Fruit fly (Drosophila melanogaster) whole organism, embryonic: ENCODE measurements around the gene CG2841.

Source experiments
- Antp ChIP-seq: fragments of 200-800 bp; sonication (Bioruptor generic); optimal IDR thresholded peaks from 3 replicates; lab custom pipeline; 2016; ENCODE audit warnings: missing biosample characterization, missing genetic modification characterization
- Awh ChIP-seq: fragments of 200-800 bp; sonication (Bioruptor generic); IDR thresholded peaks from 2 replicates; pipeline ENCODE4, ENCODE4 v1.3.6; 2022; ENCODE audit warnings: missing biosample characterization, missing genetic modification characterization
- Bteb2 ChIP-seq: fragments of 200-800 bp; sonication (Bioruptor generic); optimal IDR thresholded peaks from 2 replicates; lab custom pipeline; 2016; ENCODE audit warnings: missing biosample characterization, missing genetic modification characterization
- CG10147 ChIP-seq: fragments of 200-800 bp; sonication (Bioruptor generic); optimal IDR thresholded peaks from 2 replicates; lab custom pipeline; 2019; ENCODE audit warnings: missing biosample characterization, mild to moderate bottlenecking, missing genetic modification characterization, moderate library complexity
- CG10209 ChIP-seq: fragments of 200-800 bp; sonication (Bioruptor generic); optimal IDR thresholded peaks from 3 replicates; lab custom pipeline; 2017; ENCODE audit warnings: missing biosample characterization, mild to moderate bottlenecking, missing genetic modification characterization, missing genetic modification reagents
- CG10321 ChIP-seq: fragments of 200-800 bp; sonication (Bioruptor generic); IDR thresholded peaks from 2 replicates; pipeline ENCODE4 v1.3.6; 2022; ENCODE audit warnings: missing biosample characterization, missing genetic modification characterization
- CG10979 ChIP-seq: fragments of 200-800 bp; sonication (Bioruptor generic); optimal IDR thresholded peaks from 2 replicates; lab custom pipeline; 2018; ENCODE audit warnings: missing biosample characterization, mild to moderate bottlenecking, missing genetic modification characterization, moderate library complexity
- CG11398 ChIP-seq: fragments of 200-800 bp; sonication (Bioruptor generic); optimal IDR thresholded peaks from 2 replicates; lab custom pipeline; 2016; ENCODE audit warnings: missing biosample characterization, missing genetic modification characterization
- CG11723 ChIP-seq: fragments of 200-800 bp; sonication (Bioruptor generic); optimal IDR thresholded peaks from 2 replicates; lab custom pipeline; 2017; ENCODE audit warnings: missing biosample characterization, mild to moderate bottlenecking, missing genetic modification characterization
- CG13894 ChIP-seq: fragments of 200-800 bp; sonication (Bioruptor generic); optimal IDR thresholded peaks from 3 replicates; lab custom pipeline; 2018; ENCODE audit warnings: missing biosample characterization, mild to moderate bottlenecking, missing genetic modification characterization, moderate library complexity
- CG14050 ChIP-seq: fragments of 200-800 bp; sonication (Bioruptor generic); IDR thresholded peaks from 3 replicates; pipeline ENCODE4 v1.3.6; 2022; ENCODE audit warnings: missing biosample characterization, missing genetic modification characterization
- CG14441 ChIP-seq: fragments of 200-800 bp; sonication (Bioruptor generic); IDR thresholded peaks from 2 replicates; pipeline ENCODE4 v1.3.6; 2022; ENCODE audit warnings: missing biosample characterization, missing genetic modification characterization
- CG15479 ChIP-seq: fragments of 200-800 bp; sonication (Bioruptor generic); optimal IDR thresholded peaks from 3 replicates; lab custom pipeline; 2019; ENCODE audit warnings: missing biosample characterization, mild to moderate bottlenecking, missing genetic modification characterization, moderate library complexity
- CG17328 ChIP-seq: fragments of 200-800 bp; sonication (Bioruptor generic); IDR thresholded peaks from 2 replicates; pipeline ENCODE4 v1.3.6; 2022; ENCODE audit warnings: missing biosample characterization, missing genetic modification characterization
- CG17802 ChIP-seq: fragments of 200-800 bp; sonication (Bioruptor generic); optimal IDR thresholded peaks from 2 replicates; lab custom pipeline; 2018; ENCODE audit warnings: missing biosample characterization, mild to moderate bottlenecking, missing genetic modification characterization, moderate library complexity
- CG1792 ChIP-seq: fragments of 200-800 bp; sonication (Bioruptor generic); optimal IDR thresholded peaks from 2 replicates; lab custom pipeline; 2016; ENCODE audit warnings: missing biosample characterization, missing genetic modification characterization
- CG18619 ChIP-seq: fragments of 200-800 bp; sonication (Bioruptor generic); optimal IDR thresholded peaks from 3 replicates; lab custom pipeline; 2017; ENCODE audit warnings: missing biosample characterization, mild to moderate bottlenecking, missing genetic modification characterization
- CG2120 ChIP-seq: fragments of 200-800 bp; sonication (Bioruptor generic); optimal IDR thresholded peaks from 3 replicates; lab custom pipeline; 2016; ENCODE audit warnings: missing biosample characterization, missing genetic modification characterization
- CG3407 ChIP-seq: fragments of 200-800 bp; sonication (Bioruptor generic); optimal IDR thresholded peaks from 2 replicates; lab custom pipeline; 2018; ENCODE audit warnings: missing biosample characterization, mild to moderate bottlenecking, missing genetic modification characterization
- CG3995 ChIP-seq: fragments of 200-800 bp; sonication (Bioruptor generic); optimal IDR thresholded peaks from 3 replicates; lab custom pipeline; 2016; ENCODE audit warnings: missing biosample characterization, missing genetic modification characterization
- CG4424 ChIP-seq: fragments of 200-800 bp; sonication (Bioruptor generic); optimal IDR thresholded peaks from 3 replicates; lab custom pipeline; 2016; ENCODE audit warnings: missing biosample characterization, missing genetic modification characterization
- CG4617 ChIP-seq: fragments of 200-800 bp; sonication (Bioruptor generic); optimal IDR thresholded peaks from 3 replicates; lab custom pipeline; 2016; ENCODE audit warnings: missing biosample characterization, missing genetic modification characterization, borderline replicate concordance
- CG5953 ChIP-seq: fragments of 200-800 bp; sonication (Bioruptor generic); IDR thresholded peaks from 2 replicates; pipeline ENCODE4 v1.3.6; 2022; ENCODE audit warnings: missing biosample characterization, missing genetic modification characterization
- CG7372 ChIP-seq: fragments of 200-800 bp; sonication (Bioruptor generic); IDR thresholded peaks from 2 replicates; pipeline ENCODE4 v1.3.6; 2022; ENCODE audit warnings: missing biosample characterization, missing genetic modification characterization
- CG8924 ChIP-seq: fragments of 200-800 bp; optimal IDR thresholded peaks from 3 replicates; lab custom pipeline; 2019; ENCODE audit warnings: missing biosample characterization, mild to moderate bottlenecking, missing genetic modification characterization, moderate library complexity
- D19A ChIP-seq: fragments of 200-800 bp; optimal IDR thresholded peaks from 3 replicates; lab custom pipeline; 2019; ENCODE audit warnings: missing biosample characterization, mild to moderate bottlenecking, missing genetic modification characterization, moderate library complexity
- Dad ChIP-seq: fragments of 200-800 bp; sonication (Bioruptor generic); optimal IDR thresholded peaks from 3 replicates; lab custom pipeline; 2016; ENCODE audit warnings: missing biosample characterization, missing genetic modification characterization
- Doc3 ChIP-seq: fragments of 200-800 bp; sonication (Bioruptor generic); IDR thresholded peaks from 3 replicates; pipeline ENCODE4 v1.3.6; 2022; ENCODE audit warnings: missing biosample characterization, missing genetic modification characterization; ENCODE audit not compliant: partially characterized antibody
- HLH54F ChIP-seq: fragments of 200-800 bp; sonication (Bioruptor generic); optimal IDR thresholded peaks from 3 replicates; lab custom pipeline; 2016; ENCODE audit warnings: missing biosample characterization, missing genetic modification characterization
- Jarid2 ChIP-seq: fragments of 200-800 bp; sonication (Bioruptor generic); optimal IDR thresholded peaks from 3 replicates; lab custom pipeline; 2017; ENCODE audit warnings: mild to moderate bottlenecking, missing biosample characterization, missing genetic modification reagents, missing genetic modification characterization
- Nf-YC ChIP-seq: fragments of 200-800 bp; optimal IDR thresholded peaks from 3 replicates; lab custom pipeline; 2019; ENCODE audit warnings: missing biosample characterization, mild to moderate bottlenecking, missing genetic modification characterization, moderate library complexity
- NfI ChIP-seq: fragments of 200-800 bp; sonication (Bioruptor generic); optimal IDR thresholded peaks from 3 replicates; lab custom pipeline; 2018; ENCODE audit warnings: missing biosample characterization, mild to moderate bottlenecking, missing genetic modification characterization, moderate library complexity
- Optix ChIP-seq: fragments of 200-800 bp; sonication (Bioruptor generic); IDR thresholded peaks from 3 replicates; pipeline ENCODE4 v1.3.6; 2022; ENCODE audit warnings: missing biosample characterization, missing genetic modification characterization
- Sry-δ ChIP-seq: fragments of 200-800 bp; sonication (Bioruptor generic); optimal IDR thresholded peaks from 2 replicates; lab custom pipeline; 2016; ENCODE audit warnings: missing biosample characterization, missing genetic modification characterization
- aop ChIP-seq: fragments of 200-800 bp; sonication (Bioruptor generic); IDR thresholded peaks from 2 replicates; pipeline ENCODE4 v1.3.6; 2022; ENCODE audit warnings: missing biosample characterization, missing genetic modification characterization
- cad ChIP-seq: fragments of >200 bp; optimal IDR thresholded peaks from 2 replicates; lab custom pipeline; 2017; ENCODE audit warnings: missing biosample characterization, missing genetic modification characterization
- croc ChIP-seq: fragments of 200-800 bp; sonication (Bioruptor generic); conservative IDR thresholded peaks from 3 replicates; pipeline ENCODE4 v1.3.6; 2022; ENCODE audit warnings: missing biosample characterization, missing genetic modification characterization
- dan ChIP-seq: fragments of 200-800 bp; sonication (Bioruptor generic); IDR thresholded peaks from 2 replicates; pipeline ENCODE4 v1.3.6; 2022; ENCODE audit warnings: missing biosample characterization, missing genetic modification characterization
- lola ChIP-seq, 3 experiments: fragments of >200 bp in 2 of 3; fragments of 200-800 bp in 1 of 3; sonication (Bioruptor generic) in 1 of 3; optimal IDR thresholded peaks; 2 replicates each; lab custom pipeline; 2017 to 2019; ENCODE audit warnings: missing biosample characterization in 3 of 3, missing genetic modification characterization in 3 of 3, mild to moderate bottlenecking in 1 of 3, moderate library complexity in 1 of 3
- otp ChIP-seq: fragments of 200-800 bp; sonication (Bioruptor generic); IDR thresholded peaks from 3 replicates; pipeline ENCODE4, ENCODE4 v1.3.6; 2022; ENCODE audit warnings: missing biosample characterization, missing genetic modification characterization
- phol ChIP-seq: fragments of 200-800 bp; sonication (Bioruptor generic); optimal IDR thresholded peaks from 3 replicates; lab custom pipeline; 2018; ENCODE audit warnings: missing biosample characterization, mild to moderate bottlenecking, missing genetic modification characterization, moderate library complexity
- prd ChIP-seq, 3 experiments: fragments of >200 bp in 2 of 3; fragments of 200-800 bp in 1 of 3; sonication (Bioruptor generic) in 1 of 3; optimal IDR thresholded peaks in 2 of 3; IDR thresholded peaks in 1 of 3; 2 replicates in 2 of 3; 3 replicates in 1 of 3; pipeline versions ENCODE4 v1.3.6 to Lab custom; 2017 to 2022; ENCODE audit warnings: missing biosample characterization in 1 of 3, missing genetic modification characterization in 1 of 3
- sens ChIP-seq: fragments of 200-800 bp; sonication (Bioruptor generic); peaks from one replicate; lab custom pipeline; 2016; ENCODE audit warnings: missing biosample characterization, missing genetic modification characterization
- seq ChIP-seq: fragments of 200-800 bp; sonication (Bioruptor generic); IDR thresholded peaks from 2 replicates; pipeline ENCODE4 v1.3.6; 2022; ENCODE audit warnings: missing biosample characterization, missing genetic modification characterization
- shn ChIP-seq: fragments of 200-800 bp; sonication (Bioruptor generic); optimal IDR thresholded peaks from 3 replicates; lab custom pipeline; 2016; ENCODE audit warnings: missing biosample characterization, missing genetic modification characterization
- sim ChIP-seq: fragments of 200-800 bp; sonication (Bioruptor generic); IDR thresholded peaks from 2 replicates; pipeline ENCODE4 v1.3.6; 2022; ENCODE audit warnings: missing biosample characterization, missing genetic modification characterization
- sisA ChIP-seq: fragments of 200-800 bp; sonication (Bioruptor generic); IDR thresholded peaks from 2 replicates; pipeline ENCODE4 v1.3.6; 2022; ENCODE audit warnings: missing biosample characterization, missing genetic modification characterization
- sqz ChIP-seq: fragments of 200-800 bp; sonication (Bioruptor generic); optimal IDR thresholded peaks from 3 replicates; lab custom pipeline; 2018; ENCODE audit warnings: missing biosample characterization, mild to moderate bottlenecking, missing genetic modification characterization
- tgo ChIP-seq: fragments of 200-800 bp; sonication (Bioruptor generic); IDR thresholded peaks from 3 replicates; pipeline ENCODE4 v1.3.6; 2022; ENCODE audit warnings: missing biosample characterization, missing genetic modification characterization
- wor ChIP-seq: fragments of 200-800 bp; sonication (Bioruptor generic); IDR thresholded peaks from 2 replicates; pipeline ENCODE4 v1.3.6; 2022; ENCODE audit warnings: missing biosample characterization, missing genetic modification characterization

CG2841 gene

DNA sequence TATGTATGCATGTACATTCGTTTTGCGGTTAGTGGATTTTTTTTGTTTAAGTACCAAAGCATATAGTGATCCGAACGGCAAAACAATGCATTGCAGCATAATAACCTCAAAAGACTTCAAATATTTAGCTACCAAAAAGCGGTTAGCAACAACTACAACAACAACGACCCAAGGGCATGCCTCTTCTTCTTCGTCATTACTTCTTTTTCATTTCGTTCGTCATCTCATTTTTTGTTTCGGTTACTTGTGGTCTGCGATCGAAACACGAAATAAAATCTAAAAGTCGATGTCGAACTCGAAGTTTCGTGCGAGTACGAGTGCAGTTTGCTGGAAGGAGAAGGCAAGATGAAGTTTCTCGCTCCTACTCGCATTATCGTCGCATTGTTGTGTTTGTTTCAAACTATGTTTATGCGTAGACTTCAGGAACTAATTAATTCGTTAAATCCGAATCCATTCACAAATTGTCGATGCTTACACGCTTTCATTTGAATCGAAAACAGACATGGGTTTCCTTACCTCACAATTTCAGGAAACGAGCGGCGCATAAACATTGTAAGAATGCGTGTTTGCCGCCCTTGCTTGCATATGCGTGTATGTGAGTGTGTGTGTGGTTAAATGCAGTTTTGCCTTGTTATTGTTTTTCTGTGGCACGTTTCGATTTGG is 67.3 kb downstream of the CG2841 start:
- TF ChIP-seq CG3995 (GFP tag; lab: Kevin White, UChicago), result no peak
- peak; percentile 76 for TF ChIP-seq seq (GFP tag; lab: Robert Waterston, UW)
- peak; percentile 93 for TF ChIP-seq otp
- peak; percentile 78 for TF ChIP-seq CG14050 (GFP tag; lab: Robert Waterston, UW)
- peak; percentile 67 for TF ChIP-seq sisA
- TF ChIP-seq CG5953 (GFP tag; lab: Robert Waterston, UW), result peak; percentile 77
- peak; percentile 68 for TF ChIP-seq wor (GFP tag; lab: Robert Waterston, UW)
- TF ChIP-seq Antp (GFP tag; lab: Kevin White, UChicago), result peak; percentile 79
- TF ChIP-seq phol, result peak; percentile 84
- TF ChIP-seq CG8924 (tag; lab: Kevin White, UChicago), result peak; percentile 93
- TF ChIP-seq CG18619 (GFP tag; lab: Kevin White, UChicago), result peak; percentile 47
- no peak for TF ChIP-seq CG4617 (GFP tag; lab: Kevin White, UChicago)
- no peak for TF ChIP-seq dan (GFP tag; lab: Robert Waterston, UW)
- peak; percentile 81 for TF ChIP-seq D19A (tag; lab: Kevin White, UChicago)
- peak; percentile 52 for TF ChIP-seq CG1792
- TF ChIP-seq CG10321 (GFP tag; lab: Robert Waterston, UW), result 0 out of 2 replicates have a peak, but pooled peaks have one; percentile 24
- TF ChIP-seq CG3407 (GFP tag; lab: Kevin White, UChicago), result peak; percentile 83
- no peak for TF ChIP-seq Doc3 (GFP tag; lab: Robert Waterston, UW)
- TF ChIP-seq Bteb2 (GFP tag; lab: Kevin White, UChicago), result no peak
- peak; percentile 52 for TF ChIP-seq sqz (GFP tag; lab: Kevin White, UChicago)
- TF ChIP-seq CG4424 (GFP tag; lab: Kevin White, UChicago), result peak; percentile 79
- TF ChIP-seq CG15479 (GFP tag; lab: Kevin White, UChicago), result peak; percentile 65
- peak in 1 of 3 experiments; percentile 87 for TF ChIP-seq lola (GFP tag; optimal IDR thresholded peaks at IDR 0.05; lab: Kevin White, UChicago)
- TF ChIP-seq Optix, result peak; percentile 90
- no peak for TF ChIP-seq cad
- TF ChIP-seq CG11723 (GFP tag; lab: Kevin White, UChicago), result peak; percentile 72
- peak; percentile 89 for TF ChIP-seq Awh (GFP tag; lab: Robert Waterston, UW)
- 0 out of 2 replicates have a peak, but pooled peaks have one; percentile 50 for TF ChIP-seq aop (GFP tag; lab: Robert Waterston, UW)
- TF ChIP-seq CG7372 (GFP tag; lab: Robert Waterston, UW), result peak; percentile 47; the same call in 1 of the 2 replicates
- no peak for TF ChIP-seq CG2120 (GFP tag; lab: Kevin White, UChicago)
- peak; percentile 74 for TF ChIP-seq NfI
- TF ChIP-seq CG10209, result peak; percentile 75
- peak; percentile 68 for TF ChIP-seq CG17802
- peak; percentile 73 for TF ChIP-seq CG14441 (GFP tag; lab: Robert Waterston, UW)
- TF ChIP-seq croc, result peak; percentile 75
- peak; percentile 54 for TF ChIP-seq HLH54F
- TF ChIP-seq CG11398 (GFP tag; lab: Kevin White, UChicago), result peak; percentile 71
- TF ChIP-seq tgo (GFP tag; lab: Robert Waterston, UW), result peak; percentile 67
- peak; percentile 55 for TF ChIP-seq Dad (GFP tag; lab: Kevin White, UChicago)
- peak; percentile 73 for TF ChIP-seq sim (GFP tag; lab: Robert Waterston, UW)
- no peak for TF ChIP-seq Nf-YC
- TF ChIP-seq CG17328 (GFP tag; lab: Robert Waterston, UW), result peak; percentile 94
- peak; percentile 40 for TF ChIP-seq Jarid2 (GFP tag; lab: Kevin White, UChicago)
- peak; percentile 14 for TF ChIP-seq CG10147 (GFP tag; lab: Kevin White, UChicago)
- peak; percentile 34 for TF ChIP-seq Sry-δ
- peak; percentile 75 for TF ChIP-seq shn (GFP tag; lab: Kevin White, UChicago)
- peak; percentile 99 for TF ChIP-seq sens (GFP tag; lab: Kevin White, UChicago)
- TF ChIP-seq prd (optimal IDR thresholded peaks at IDR 0.05; lab: Kevin White, UChicago), result no peak
- peak; percentile 89 for TF ChIP-seq prd (GFP tag; IDR thresholded peaks at IDR 0.05; lab: Robert Waterston, UW)
- TF ChIP-seq CG13894, result no peak
- TF ChIP-seq CG10979 (tag; lab: Kevin White, UChicago), result peak; percentile 90
